Fruit fly (Drosophila melanogaster) whole organism, embryonic: Measurements from ENCODE around the gene Ttc19.

Experiments used
- CG10147 ChIP-seq: fragments of 200-800 bp; sonication (Bioruptor generic); optimal IDR thresholded peaks from 2 replicates; lab custom pipeline; 2019; ENCODE audit warnings: missing biosample characterization, mild to moderate bottlenecking, missing genetic modification characterization, moderate library complexity
- CG14710 ChIP-seq: fragments of 200-800 bp; sonication (Bioruptor generic); optimal IDR thresholded peaks from 3 replicates; lab custom pipeline; 2019; ENCODE audit warnings: missing biosample characterization, mild to moderate bottlenecking, missing genetic modification characterization, moderate library complexity
- kni ChIP-seq: fragments of 200-800 bp; sonication (Bioruptor generic); optimal IDR thresholded peaks from 3 replicates; lab custom pipeline; 2017; ENCODE audit warnings: mild to moderate bottlenecking, missing biosample characterization, missing genetic modification reagents, missing genetic modification characterization
- lilli ChIP-seq: fragments of 200-800 bp; sonication (Bioruptor generic); optimal IDR thresholded peaks from 3 replicates; lab custom pipeline; 2016; ENCODE audit warnings: missing biosample characterization, missing genetic modification characterization
- tio ChIP-seq: fragments of 200-800 bp; sonication (Bioruptor generic); optimal IDR thresholded peaks from 2 replicates; lab custom pipeline; 2017; ENCODE audit warnings: missing biosample characterization, missing genetic modification characterization, inconsistent platforms

dm6 chr2L:19054516-19054887 lies 9.6 kb upstream of the Ttc19 start:
- TF ChIP-seq lilli (GFP tag; lab: Kevin White, UChicago) (no peak), CG14710 (no peak), CG10147 (GFP tag; lab: Kevin White, UChicago) (no peak), kni (GFP tag; lab: Kevin White, UChicago) (peak; percentile 80), tio (GFP tag; lab: Kevin White, UChicago) (no peak)
